Fruit fly (Drosophila melanogaster) whole organism, embryonic: Measurements from ENCODE around the gene Jarid2.
A peak's percentile ranks its signal among the peaks of the same experiment; 100 is the strongest.

ENCODE experiments used
- Ada2b ChIP-seq: fragments of 200-800 bp; sonication (Bioruptor generic); IDR thresholded peaks from 2 replicates; pipeline ENCODE4 v1.3.6; 2022; ENCODE audit warnings: missing biosample characterization, missing genetic modification characterization
- Atf3 ChIP-seq: fragments of 200-800 bp; sonication (Bioruptor generic); optimal IDR thresholded peaks from 3 replicates; lab custom pipeline; 2016; ENCODE audit warnings: missing biosample characterization, missing genetic modification characterization
- Bgb ChIP-seq: fragments of 200-800 bp; sonication (Bioruptor generic); IDR thresholded peaks from 2 replicates; pipeline ENCODE4 v1.3.6; 2022; ENCODE audit warnings: missing biosample characterization, missing genetic modification characterization; ENCODE audit not compliant: partially characterized antibody
- CG10274 ChIP-seq: fragments of 200-800 bp; sonication (Bioruptor generic); optimal IDR thresholded peaks from 3 replicates; lab custom pipeline; 2017; ENCODE audit warnings: missing biosample characterization, mild to moderate bottlenecking, missing genetic modification characterization
- CG10462 ChIP-seq: fragments of 200-800 bp; sonication (Bioruptor generic); optimal IDR thresholded peaks from 2 replicates; lab custom pipeline; 2016; ENCODE audit warnings: missing biosample characterization, missing genetic modification characterization
- CG11696 ChIP-seq: fragments of 200-800 bp; sonication (Bioruptor generic); IDR thresholded peaks from 2 replicates; pipeline ENCODE4 v1.3.6; 2022; ENCODE audit warnings: missing biosample characterization, missing genetic modification characterization
- CG12391 ChIP-seq: fragments of 200-800 bp; sonication (Bioruptor generic); optimal IDR thresholded peaks from 3 replicates; lab custom pipeline; 2018; ENCODE audit warnings: missing biosample characterization, mild to moderate bottlenecking, missing genetic modification characterization, moderate library complexity
- CG13894 ChIP-seq: fragments of 200-800 bp; sonication (Bioruptor generic); optimal IDR thresholded peaks from 3 replicates; lab custom pipeline; 2018; ENCODE audit warnings: missing biosample characterization, mild to moderate bottlenecking, missing genetic modification characterization, moderate library complexity
- CG14441 ChIP-seq: fragments of 200-800 bp; sonication (Bioruptor generic); IDR thresholded peaks from 2 replicates; pipeline ENCODE4 v1.3.6; 2022; ENCODE audit warnings: missing biosample characterization, missing genetic modification characterization
- CG14710 ChIP-seq: fragments of 200-800 bp; sonication (Bioruptor generic); optimal IDR thresholded peaks from 3 replicates; lab custom pipeline; 2019; ENCODE audit warnings: missing biosample characterization, mild to moderate bottlenecking, missing genetic modification characterization, moderate library complexity
- CG15269 ChIP-seq: fragments of 200-800 bp; sonication (Bioruptor generic); optimal IDR thresholded peaks from 2 replicates; lab custom pipeline; 2018; ENCODE audit warnings: missing biosample characterization, mild to moderate bottlenecking, missing genetic modification characterization, moderate library complexity
- CG15514 ChIP-seq: fragments of 200-800 bp; sonication (Bioruptor generic); optimal IDR thresholded peaks from 3 replicates; lab custom pipeline; 2017; ENCODE audit warnings: missing biosample characterization, missing genetic modification characterization, mild to moderate bottlenecking, moderate library complexity, missing genetic modification reagents
- CG15601 ChIP-seq: fragments of 200-800 bp; sonication (Bioruptor generic); optimal IDR thresholded peaks from 3 replicates; lab custom pipeline; 2019; ENCODE audit warnings: missing biosample characterization, mild to moderate bottlenecking, missing genetic modification characterization, moderate library complexity
- CG15696 ChIP-seq: fragments of 200-800 bp; sonication (Bioruptor generic); optimal IDR thresholded peaks from 2 replicates; lab custom pipeline; 2019; ENCODE audit warnings: missing biosample characterization, mild to moderate bottlenecking, missing genetic modification characterization, moderate library complexity
- CG18619 ChIP-seq: fragments of 200-800 bp; sonication (Bioruptor generic); optimal IDR thresholded peaks from 3 replicates; lab custom pipeline; 2017; ENCODE audit warnings: missing biosample characterization, mild to moderate bottlenecking, missing genetic modification characterization
- CG2120 ChIP-seq: fragments of 200-800 bp; sonication (Bioruptor generic); optimal IDR thresholded peaks from 3 replicates; lab custom pipeline; 2016; ENCODE audit warnings: missing biosample characterization, missing genetic modification characterization
- CG31365 ChIP-seq: fragments of 200-800 bp; sonication (Bioruptor generic); optimal IDR thresholded peaks from 2 replicates; lab custom pipeline; 2018; ENCODE audit warnings: missing biosample characterization, mild to moderate bottlenecking, missing genetic modification characterization
- CG3407 ChIP-seq: fragments of 200-800 bp; sonication (Bioruptor generic); optimal IDR thresholded peaks from 2 replicates; lab custom pipeline; 2018; ENCODE audit warnings: missing biosample characterization, mild to moderate bottlenecking, missing genetic modification characterization
- CG34376 ChIP-seq: fragments of 200-800 bp; sonication (Bioruptor generic); optimal IDR thresholded peaks from 2 replicates; lab custom pipeline; 2018; ENCODE audit warnings: missing biosample characterization, mild to moderate bottlenecking, missing genetic modification characterization
- CG34422 ChIP-seq: fragments of 200-800 bp; sonication (Bioruptor generic); IDR thresholded peaks from 3 replicates; pipeline ENCODE4 v1.3.6; 2022; ENCODE audit warnings: missing biosample characterization, missing genetic modification characterization
- CG3847 ChIP-seq: fragments of 200-800 bp; sonication (Bioruptor generic); IDR thresholded peaks from 2 replicates; pipeline ENCODE4 v1.3.6; 2022; ENCODE audit warnings: missing biosample characterization, missing genetic modification characterization
- CG4404 ChIP-seq: fragments of 200-800 bp; sonication (Bioruptor generic); IDR thresholded peaks from 2 replicates; pipeline ENCODE4 v1.3.6; 2022; ENCODE audit warnings: missing biosample characterization, missing genetic modification characterization
- CG4707 ChIP-seq: fragments of 200-800 bp; sonication (Bioruptor generic); optimal IDR thresholded peaks from 2 replicates; lab custom pipeline; 2018; ENCODE audit warnings: missing biosample characterization, mild to moderate bottlenecking, missing genetic modification characterization, moderate library complexity
- CG8089 ChIP-seq: fragments of 200-800 bp; sonication (Bioruptor generic); optimal IDR thresholded peaks from 3 replicates; lab custom pipeline; 2016; ENCODE audit warnings: missing biosample characterization, missing genetic modification characterization
- CG8290 ChIP-seq, 3 experiments: fragments of 200-800 bp; sonication (Bioruptor generic); optimal IDR thresholded peaks; 2 replicates each; lab custom pipeline; 2016 to 2019; ENCODE audit warnings: missing biosample characterization in 3 of 3, missing genetic modification characterization in 3 of 3, mild to moderate bottlenecking in 2 of 3, moderate library complexity in 1 of 3
- CG8944 ChIP-seq: fragments of 200-800 bp; sonication (Bioruptor generic); optimal IDR thresholded peaks from 3 replicates; lab custom pipeline; 2016; ENCODE audit warnings: missing biosample characterization, missing genetic modification characterization
- CTCF ChIP-seq: fragments of 200-800 bp; sonication (Bioruptor generic); optimal IDR thresholded peaks from 2 replicates; lab custom pipeline; 2017; ENCODE audit warnings: missing biosample characterization, mild to moderate bottlenecking, missing genetic modification characterization, moderate library complexity
- Dip3 ChIP-seq: fragments of 200-800 bp; sonication (Bioruptor generic); optimal IDR thresholded peaks from 3 replicates; lab custom pipeline; 2016; ENCODE audit warnings: missing biosample characterization, missing genetic modification characterization
- Fer1 ChIP-seq: fragments of 200-800 bp; sonication (Bioruptor generic); optimal IDR thresholded peaks from 2 replicates; lab custom pipeline; 2017; ENCODE audit warnings: missing biosample characterization, mild to moderate bottlenecking, missing genetic modification characterization
- Fer3 ChIP-seq: fragments of 200-800 bp; sonication (Bioruptor generic); optimal IDR thresholded peaks from 2 replicates; lab custom pipeline; 2018; ENCODE audit warnings: missing biosample characterization, mild to moderate bottlenecking, missing genetic modification characterization, moderate library complexity
- PHDP ChIP-seq: fragments of 200-800 bp; sonication (Bioruptor generic); optimal IDR thresholded peaks from 3 replicates; lab custom pipeline; 2018; ENCODE audit warnings: missing biosample characterization, mild to moderate bottlenecking, missing genetic modification characterization, moderate library complexity
- Tbp ChIP-seq: fragments of >200 bp; optimal IDR thresholded peaks from 2 replicates; lab custom pipeline; 2018; ENCODE audit warnings: missing biosample characterization, missing genetic modification characterization
- ash1 ChIP-seq: fragments of 200-800 bp; sonication (Bioruptor generic); optimal IDR thresholded peaks from 2 replicates; lab custom pipeline; 2018; ENCODE audit warnings: missing biosample characterization, mild to moderate bottlenecking, missing genetic modification characterization
- az2 ChIP-seq: fragments of 200-800 bp; sonication (Bioruptor generic); optimal IDR thresholded peaks from 3 replicates; lab custom pipeline; 2016; ENCODE audit warnings: missing biosample characterization, missing genetic modification characterization
- cato ChIP-seq: fragments of 200-800 bp; sonication (Bioruptor generic); optimal IDR thresholded peaks from 2 replicates; lab custom pipeline; 2016; ENCODE audit warnings: missing biosample characterization, missing genetic modification characterization, borderline replicate concordance
- chif ChIP-seq, 2 experiments: fragments of 200-800 bp; sonication (Bioruptor generic); optimal IDR thresholded peaks; 3 replicates each; lab custom pipeline; 2016; ENCODE audit warnings: missing biosample characterization in 2 of 2, missing genetic modification characterization in 2 of 2
- chm ChIP-seq: fragments of 200-800 bp; sonication (Bioruptor generic); IDR thresholded peaks from 2 replicates; pipeline ENCODE4 v1.3.6; 2022; ENCODE audit warnings: missing biosample characterization, missing genetic modification characterization
- danr ChIP-seq: fragments of 200-800 bp; sonication (Bioruptor generic); IDR thresholded peaks from 2 replicates; pipeline ENCODE4 v1.3.6; 2022; ENCODE audit warnings: missing biosample characterization, missing genetic modification characterization
- fd64A ChIP-seq: fragments of 200-800 bp; sonication (Bioruptor generic); optimal IDR thresholded peaks from 3 replicates; lab custom pipeline; 2018; ENCODE audit warnings: missing biosample characterization, mild to moderate bottlenecking, missing genetic modification characterization
- fd96Cb ChIP-seq: fragments of 200-800 bp; sonication (Bioruptor generic); optimal IDR thresholded peaks from 2 replicates; lab custom pipeline; 2018; ENCODE audit warnings: missing biosample characterization, mild to moderate bottlenecking, missing genetic modification characterization, moderate library complexity
- ken ChIP-seq: fragments of 200-800 bp; sonication (Bioruptor generic); IDR thresholded peaks from 3 replicates; pipeline ENCODE4 v1.3.6; 2022; ENCODE audit warnings: missing biosample characterization, missing genetic modification characterization
- lov ChIP-seq, 2 experiments: fragments of 200-800 bp in 1 of 2; fragments of >200 bp in 1 of 2; sonication (Bioruptor generic) in 1 of 2; IDR thresholded peaks in 1 of 2; optimal IDR thresholded peaks in 1 of 2; 2 replicates in 1 of 2; 3 replicates in 1 of 2; pipeline versions ENCODE4 v1.3.6 to Lab custom; 2017 to 2022; ENCODE audit warnings: missing biosample characterization in 1 of 2, missing genetic modification characterization in 1 of 2
- maf-S ChIP-seq: fragments of 200-800 bp; sonication (Bioruptor generic); optimal IDR thresholded peaks from 2 replicates; lab custom pipeline; 2016; ENCODE audit warnings: missing biosample characterization, missing genetic modification characterization
- mirr ChIP-seq: fragments of 200-800 bp; sonication (Bioruptor generic); optimal IDR thresholded peaks from 3 replicates; lab custom pipeline; 2018; ENCODE audit warnings: missing biosample characterization, mild to moderate bottlenecking, missing genetic modification characterization
- pzg ChIP-seq: fragments of 200-800 bp; sonication (Bioruptor generic); optimal IDR thresholded peaks from 3 replicates; lab custom pipeline; 2018; ENCODE audit warnings: missing biosample characterization, mild to moderate bottlenecking, missing genetic modification characterization, moderate library complexity
- row ChIP-seq: fragments of 200-800 bp; sonication (Bioruptor generic); IDR thresholded peaks from 3 replicates; pipeline ENCODE4 v1.3.6; 2022; ENCODE audit warnings: missing biosample characterization, missing genetic modification characterization
- sens-2 ChIP-seq: fragments of 200-800 bp; sonication (Bioruptor generic); IDR thresholded peaks from 2 replicates; pipeline ENCODE4 v1.3.6; 2022; ENCODE audit warnings: missing biosample characterization, missing genetic modification characterization

Jarid2 gene

DNA sequence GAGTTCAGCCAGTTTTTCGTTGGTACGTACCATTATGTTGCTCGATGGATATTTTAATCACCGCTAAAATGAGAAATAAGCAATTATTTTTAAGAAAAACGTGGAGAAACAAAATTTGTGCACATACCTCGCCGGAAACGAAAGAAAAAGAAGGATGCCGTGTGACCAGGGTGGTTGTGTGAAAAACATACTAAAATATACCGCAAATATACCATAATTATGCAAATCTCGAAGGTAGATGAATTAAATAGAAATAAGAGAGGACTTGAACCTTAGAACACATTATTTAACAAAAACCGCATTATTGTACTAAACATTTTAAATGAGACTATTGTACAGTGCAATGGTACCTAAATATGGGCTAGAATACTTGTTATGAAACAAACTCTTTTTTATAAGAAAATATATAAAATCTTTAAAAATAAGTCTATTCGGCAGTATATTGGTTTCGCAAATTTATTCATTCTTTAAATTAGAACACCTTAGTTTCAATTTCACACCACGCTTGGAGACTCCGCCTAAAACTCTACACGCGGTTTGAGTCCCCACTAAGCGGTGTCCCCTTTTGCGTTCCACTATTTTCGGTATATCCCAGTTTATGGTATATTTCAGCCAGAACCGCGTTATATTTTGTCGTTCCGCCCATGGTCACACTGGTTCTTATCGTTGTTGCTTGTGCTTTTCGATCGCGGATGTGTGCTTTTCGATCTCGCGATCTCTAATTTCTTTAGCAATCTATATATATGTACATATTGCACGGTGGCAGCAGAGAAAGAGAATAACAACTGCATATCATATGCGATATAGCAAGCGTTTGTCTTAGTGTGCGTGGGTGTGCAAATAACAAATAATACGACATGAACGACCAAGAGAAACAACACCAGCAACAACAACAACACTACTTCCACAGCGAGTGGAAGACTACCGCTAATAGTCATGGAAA lies 46.9 kb upstream of the Jarid2 start, which contains the start of the genes RpS17 and MTF-1 (continued):
- peak; percentile 10; the same call in 1 of the 3 replicates for TF ChIP-seq row
- TF ChIP-seq CG10462 (GFP tag; lab: Kevin White, UChicago) = no peak
- peak in 1 of 2 experiments; percentile 24 for TF ChIP-seq chif (GFP tag; optimal IDR thresholded peaks at IDR 0.05; lab: Kevin White, UChicago)
- peak; percentile 16 for TF ChIP-seq az2
- 0 out of 2 replicates have a peak, but pooled peaks have one; percentile 27 for TF ChIP-seq sens-2
- peak; percentile 21 for TF ChIP-seq fd64A (GFP tag; lab: Kevin White, UChicago)
- no peak for TF ChIP-seq lov (optimal IDR thresholded peaks at IDR 0.05; lab: Kevin White, UChicago)
- peak; percentile 76; the same call in 2 of the 3 replicates for TF ChIP-seq lov (GFP tag; IDR thresholded peaks at IDR 0.05; lab: Robert Waterston, UW)
- TF ChIP-seq CG11696 = peak; percentile 9; the same call in 1 of the 2 replicates
- TF ChIP-seq Fer1 (GFP tag; lab: Kevin White, UChicago) = peak; percentile 61
- peak; percentile 62 for TF ChIP-seq CTCF (GFP tag; lab: Kevin White, UChicago)
- no peak for TF ChIP-seq CG10274 (GFP tag; lab: Kevin White, UChicago)
- peak; percentile 69 for TF ChIP-seq CG4707 (GFP tag; lab: Kevin White, UChicago)
- TF ChIP-seq Bgb (GFP tag; lab: Robert Waterston, UW) = no peak
- peak; percentile 30 for TF ChIP-seq CG3407 (GFP tag; lab: Kevin White, UChicago)
- TF ChIP-seq CG3847 (GFP tag; lab: Robert Waterston, UW) = peak; percentile 34; the same call in 1 of the 2 replicates
- TF ChIP-seq CG4404 (GFP tag; lab: Robert Waterston, UW) = no peak
- peak; percentile 61; the same call in 2 of the 3 replicates for TF ChIP-seq ken (GFP tag; lab: Robert Waterston, UW)
- peak; percentile 25 for TF ChIP-seq CG31365 (tag; lab: Kevin White, UChicago)
- TF ChIP-seq mirr (GFP tag; lab: Kevin White, UChicago) = peak; percentile 55
- no peak for TF ChIP-seq cato
- peak; percentile 41 for TF ChIP-seq Atf3 (GFP tag; lab: Kevin White, UChicago)
- peak; percentile 52 for TF ChIP-seq CG18619 (GFP tag; lab: Kevin White, UChicago)
- TF ChIP-seq chm = peak; percentile 80
- TF ChIP-seq pzg (GFP tag; lab: Kevin White, UChicago) = peak; percentile 87
- TF ChIP-seq Tbp (GFP tag; lab: Kevin White, UChicago) = peak; percentile 50
- TF ChIP-seq CG14710 (tag; lab: Kevin White, UChicago) = peak; percentile 58
- TF ChIP-seq Ada2b (GFP tag; lab: Robert Waterston, UW) = no peak
- peak; percentile 24 for TF ChIP-seq Fer3 (tag; lab: Kevin White, UChicago)
- TF ChIP-seq CG34422 (GFP tag; lab: Robert Waterston, UW) = peak; percentile 62; the same call in 2 of the 3 replicates
- peak; percentile 17 for TF ChIP-seq Dip3 (GFP tag; lab: Kevin White, UChicago)
- no peak for TF ChIP-seq CG8944 (GFP tag; lab: Kevin White, UChicago)
- peak; percentile 4 for TF ChIP-seq maf-S (GFP tag; lab: Kevin White, UChicago)
- TF ChIP-seq fd96Cb (tag; lab: Kevin White, UChicago) = no peak
- TF ChIP-seq CG12391 = peak; percentile 44
- TF ChIP-seq danr = no peak
- peak; percentile 0 for TF ChIP-seq CG8290 (GFP tag; optimal IDR thresholded peaks at IDR 0.05; lab: Kevin White, UChicago)
- TF ChIP-seq CG8290 (tag; optimal IDR thresholded peaks at IDR 0.05; lab: Kevin White, UChicago) = peak in 1 of 2 experiments; percentile 53
- no peak for TF ChIP-seq ash1 (GFP tag; lab: Kevin White, UChicago)
- TF ChIP-seq CG34376 (GFP tag; lab: Kevin White, UChicago) = peak; percentile 91
- peak; percentile 21; the same call in 1 of the 2 replicates for TF ChIP-seq CG14441 (GFP tag; lab: Robert Waterston, UW)
- TF ChIP-seq CG15601 (tag; lab: Kevin White, UChicago) = peak; percentile 63
- peak; percentile 15 for TF ChIP-seq CG2120
- TF ChIP-seq CG8089 (GFP tag; lab: Kevin White, UChicago) = peak; percentile 22
- TF ChIP-seq CG15269 (tag; lab: Kevin White, UChicago) = peak; percentile 57
- peak; percentile 30 for TF ChIP-seq CG15514 (GFP tag; lab: Kevin White, UChicago)
- TF ChIP-seq CG13894 (tag; lab: Kevin White, UChicago) = peak; percentile 28
- peak; percentile 66 for TF ChIP-seq PHDP (tag; lab: Kevin White, UChicago)
- TF ChIP-seq CG15696 (tag; lab: Kevin White, UChicago) = no peak
